Worm (Caenorhabditis elegans): ENCODE measurements around the gene comt-3.

DNA sequence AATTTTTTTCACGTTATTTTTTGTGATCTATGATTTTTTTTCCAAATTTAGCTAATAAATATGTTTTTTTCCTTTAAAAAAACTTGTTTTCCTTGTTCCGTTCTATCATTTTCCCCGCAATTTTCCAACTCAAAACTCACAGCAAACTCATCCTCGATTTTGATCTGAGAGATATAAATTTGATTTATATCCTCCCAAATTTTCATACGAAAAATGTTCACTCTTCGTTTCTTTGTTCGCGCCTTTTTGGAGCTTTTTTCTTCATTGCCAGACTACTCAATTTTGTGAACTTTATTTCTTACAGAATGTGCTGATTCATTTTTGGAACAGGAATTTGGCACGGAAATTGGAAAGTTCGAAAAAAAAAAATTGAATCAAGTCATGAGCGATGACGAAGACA, 38.6 kb upstream of the comt-3 start, which contains the start of gene F59A7.14:
- no peak for TF ChIP-seq nhr-20 (tag; optimal IDR thresholded peaks at IDR 0.05)
- no peak for TF ChIP-seq nhr-90 (tag; optimal IDR thresholded peaks at IDR 0.05; ENCODE audit: poor library complexity)
- no peak for TF ChIP-seq C04F5.9 (tag; optimal IDR thresholded peaks at IDR 0.05)
- no peak for TF ChIP-seq sox-4 (tag; optimal IDR thresholded peaks at IDR 0.05)

All from whole organism, L1 larva.